Worm (Caenorhabditis elegans) whole organism, late embryonic: Measurements from ENCODE around the gene C33A12.19.

Experiments used
- C08G9.2 ChIP-seq: sonication (generic microtip); optimal IDR thresholded peaks from 2 replicates; lab custom pipeline; 2016; ENCODE audit warnings: mild to moderate bottlenecking, missing genetic modification characterization, moderate library complexity, missing compliant biosample characterization
- ceh-31 ChIP-seq: sonication (generic microtip); optimal IDR thresholded peaks from 2 replicates; lab custom pipeline; 2016; ENCODE audit warnings: missing genetic modification characterization, missing compliant biosample characterization
- ceh-9 ChIP-seq: sonication (generic microtip); optimal IDR thresholded peaks from 2 replicates; lab custom pipeline; 2016; ENCODE audit warnings: mild to moderate bottlenecking, missing genetic modification characterization, inconsistent platforms, missing compliant biosample characterization
- fax-1 ChIP-seq: sonication (generic microtip); optimal IDR thresholded peaks from 2 replicates; lab custom pipeline; 2016; ENCODE audit warnings: missing genotype, missing genetic modification characterization, missing compliant biosample characterization
- gmeb-2 ChIP-seq: sonication (generic microtip); optimal IDR thresholded peaks from 2 replicates; lab custom pipeline; 2016; ENCODE audit warnings: missing genetic modification characterization, inconsistent platforms, missing compliant biosample characterization
- lin-11 ChIP-seq: fragments of 200-800 bp; sonication (Bioruptor generic); optimal IDR thresholded peaks from 2 replicates; lab custom pipeline; 2018; ENCODE audit warnings: mild to moderate bottlenecking, missing genetic modification characterization, missing compliant biosample characterization
- nfya-1 ChIP-seq: sonication (generic microtip); optimal IDR thresholded peaks from 2 replicates; lab custom pipeline; 2017; ENCODE audit warnings: missing genetic modification characterization, mild to moderate bottlenecking, missing compliant biosample characterization, antibody characterized with exemption, moderate library complexity
- npax-4 ChIP-seq: sonication (generic microtip); optimal IDR thresholded peaks from 2 replicates; lab custom pipeline; 2016; ENCODE audit warnings: missing genetic modification characterization, missing compliant biosample characterization
- pha-4 ChIP-seq: fragments of 150-350 bp; optimal IDR thresholded peaks from 2 replicates; lab custom pipeline; 2018; ENCODE audit warnings: missing biosample characterization, missing genetic modification reagents, missing genetic modification characterization
- ttx-3 ChIP-seq: sonication (generic microtip); optimal IDR thresholded peaks from 2 replicates; lab custom pipeline; 2016; ENCODE audit warnings: missing genetic modification reagents, missing genetic modification characterization, missing compliant biosample characterization

- TF ChIP-seq ceh-9 (tag; lab: Kevin White, UChicago) (no peak), ttx-3 (tag; lab: Kevin White, UChicago) (no peak), gmeb-2 (tag; lab: Kevin White, UChicago) (no peak), nfya-1 (no peak), lin-11 (tag; lab: Kevin White, UChicago) (no peak), pha-4 (tag; lab: Kevin White, UChicago) (no peak), npax-4 (tag; lab: Kevin White, UChicago) (no peak), ceh-31 (tag; lab: Kevin White, UChicago) (no peak), fax-1 (tag; lab: Kevin White, UChicago) (no peak), C08G9.2 (tag; lab: Kevin White, UChicago) (no peak)
Measured at ce11 chrIV:9500100-9500499, 16.7 kb upstream of the C33A12.19 start, which contains the start of gene ugt-21.
